Worm (Caenorhabditis elegans) whole organism, midembryonic: ENCODE results near the gene pigq-1.
A peak's percentile ranks its signal among the peaks of the same experiment; 100 is the strongest.
"Not testable (repeated sequence)": the region's sequence is repeated elsewhere in the genome, so short reads cannot be mapped to it uniquely, and the experiment has no call there.

Experiments
- T22C8.4 ChIP-seq: fragments of 200-800 bp; sonication (Bioruptor generic); IDR thresholded peaks from 2 replicates; pipeline ENCODE4 v1.3.6; 2022; ENCODE audit warnings: missing genetic modification characterization, missing compliant biosample characterization
- cog-1 ChIP-seq: sonication (generic microtip); optimal IDR thresholded peaks from 2 replicates; lab custom pipeline; 2016; ENCODE audit warnings: missing genetic modification characterization, missing compliant biosample characterization
- flt-1 ChIP-seq: fragments of 200-800 bp; sonication (Bioruptor generic); IDR thresholded peaks from 2 replicates; pipeline ENCODE4 v1.3.6; 2022; ENCODE audit warnings: missing genetic modification characterization, missing compliant biosample characterization
- klf-2 ChIP-seq: fragments of 200-800 bp; sonication (Bioruptor generic); conservative IDR thresholded peaks from 2 replicates; pipeline ENCODE4 v1.3.6; 2022; ENCODE audit warnings: missing genetic modification reagents, missing genetic modification characterization, missing compliant biosample characterization
- med-1 ChIP-seq: sonication (generic microtip); optimal IDR thresholded peaks from 2 replicates; lab custom pipeline; 2017; ENCODE audit warnings: missing genetic modification characterization, mild to moderate bottlenecking, missing compliant biosample characterization, antibody characterized with exemption, missing genetic modification reagents; ENCODE audit not compliant: insufficient read depth
- ref-1 ChIP-seq: fragments of 200-800 bp; sonication (Bioruptor generic); conservative IDR thresholded peaks from 2 replicates; pipeline ENCODE4 v1.3.6; 2022; ENCODE audit warnings: missing genetic modification reagents, missing genetic modification characterization, missing compliant biosample characterization
- tab-1 ChIP-seq: fragments of 200-800 bp; sonication (Bioruptor generic); IDR thresholded peaks from 2 replicates; pipeline ENCODE4 v1.3.6; 2022; ENCODE audit warnings: missing genetic modification characterization, missing compliant biosample characterization
- ztf-23 ChIP-seq: fragments of 200-800 bp; sonication (Bioruptor generic); IDR thresholded peaks from 2 replicates; pipeline ENCODE4 v1.3.6; 2022; ENCODE audit warnings: missing genetic modification reagents, missing genetic modification characterization, missing compliant biosample characterization
- ztf-29 ChIP-seq: fragments of 200-800 bp; sonication (Bioruptor generic); IDR thresholded peaks from 2 replicates; pipeline ENCODE4 v1.3.6; 2022; ENCODE audit warnings: missing genetic modification reagents, missing genetic modification characterization, missing compliant biosample characterization

Gene pigq-1

ce11 chrIV:11169652-11170051 lies 22.6 kb upstream of the pigq-1 start, which contains the start of gene nhr-67:
Gene nhr-67, plus strand, starts transcription at chrIV:11169748.
- TF ChIP-seq flt-1: no peak
- no peak for TF ChIP-seq klf-2 (GFP tag; lab: Robert Waterston, UW)
- TF ChIP-seq cog-1 (tag; lab: Kevin White, UChicago): no peak
- TF ChIP-seq T22C8.4 (GFP tag; lab: Robert Waterston, UW): no peak
- no peak for TF ChIP-seq tab-1
- TF ChIP-seq ref-1 (GFP tag; lab: Robert Waterston, UW): no peak
- TF ChIP-seq ztf-23 (GFP tag; lab: Robert Waterston, UW): no peak

DNA sequence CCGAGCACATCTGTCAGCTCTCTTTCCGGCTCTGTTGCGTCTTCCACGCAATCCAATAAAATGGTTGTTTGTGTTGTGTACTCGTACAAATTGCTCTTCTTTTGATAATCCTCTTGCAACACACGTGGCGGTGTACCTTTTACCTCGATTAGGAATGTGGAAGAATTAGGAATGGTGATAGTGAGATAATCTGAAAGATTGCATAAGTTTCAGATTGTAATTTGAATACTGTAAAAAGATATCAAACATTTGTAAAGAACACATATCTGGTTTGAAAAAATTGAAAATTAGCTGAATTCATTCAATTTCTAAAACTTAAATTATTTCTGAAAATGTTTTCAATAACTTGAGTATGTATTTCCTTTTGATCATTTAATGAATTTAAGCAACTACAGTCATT lies 17.8 kb upstream of the pigq-1 start, which contains the start of gene C08F8.6:
TSS of gene C08F8.6 (minus strand) at position 101 of the 400 bp plus-strand sequence.
- TF ChIP-seq med-1 (GFP tag; lab: Kevin White, UChicago) (no peak), ref-1 (GFP tag; lab: Robert Waterston, UW) (no peak), tab-1 (no peak), ztf-29 (GFP tag; lab: Robert Waterston, UW) (no peak), cog-1 (tag; lab: Kevin White, UChicago) (no peak), T22C8.4 (GFP tag; lab: Robert Waterston, UW) (no peak), flt-1 (no peak)

DNA sequence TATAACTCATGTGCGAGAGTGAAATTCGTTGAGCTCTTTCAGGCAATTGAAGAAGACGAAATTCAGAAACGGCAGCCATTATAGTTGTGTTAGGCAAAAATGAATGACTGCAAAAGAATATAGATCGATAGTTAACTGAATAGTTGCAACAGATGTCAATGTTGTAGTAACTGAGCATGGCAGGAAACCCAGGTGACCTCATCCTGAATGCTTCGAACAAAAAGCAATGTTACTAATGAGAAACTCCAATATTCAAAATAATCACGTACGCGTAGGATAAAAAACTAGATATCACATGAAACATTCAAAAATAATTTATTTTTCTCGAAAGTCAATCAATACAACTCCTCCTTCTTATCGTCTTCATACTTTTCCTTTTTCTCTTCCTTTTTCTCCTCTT lies 15.4 kb upstream of the pigq-1 start, which contains the start of gene fbxb-9:
TSS of gene fbxb-9 (minus strand) at position 101 of the 400 bp plus-strand sequence.
- no peak for TF ChIP-seq cog-1 (tag; lab: Kevin White, UChicago)
- no peak for TF ChIP-seq ref-1 (GFP tag; lab: Robert Waterston, UW)
- no peak for TF ChIP-seq tab-1
- TF ChIP-seq T22C8.4 (GFP tag; lab: Robert Waterston, UW): no peak
- TF ChIP-seq ztf-23 (GFP tag; lab: Robert Waterston, UW): no peak
- TF ChIP-seq flt-1: no peak
- no peak for TF ChIP-seq med-1 (GFP tag; lab: Kevin White, UChicago)
- no peak for TF ChIP-seq ztf-29 (GFP tag; lab: Robert Waterston, UW)
- no peak for TF ChIP-seq klf-2 (GFP tag; lab: Robert Waterston, UW)

DNA sequence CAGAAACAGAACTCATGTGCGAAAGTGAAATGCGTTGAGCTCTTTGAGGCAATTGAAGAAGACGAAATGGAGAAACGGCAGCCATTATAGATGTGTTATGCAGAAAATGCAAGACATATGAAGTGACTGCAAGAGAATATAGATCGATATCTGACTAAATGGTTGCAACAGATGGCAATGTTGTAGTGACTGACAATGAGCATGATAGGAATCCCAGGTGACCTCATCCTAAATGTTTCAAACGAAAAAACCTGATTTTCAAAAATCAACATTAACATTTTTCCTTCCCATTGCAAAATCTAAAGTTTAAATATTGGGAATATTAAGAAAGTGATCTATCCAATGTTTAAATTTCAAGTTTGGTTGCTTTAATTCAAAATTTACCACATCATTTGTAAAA lies 13.7 kb upstream of the pigq-1 start, which contains the start of gene C08F8.15:
TSS of gene C08F8.15 (minus strand) at position 101 of the 400 bp plus-strand sequence.
- TF ChIP-seq klf-2 (GFP tag; lab: Robert Waterston, UW) (no peak), T22C8.4 (GFP tag; lab: Robert Waterston, UW) (no peak), ztf-29 (GFP tag; lab: Robert Waterston, UW) (no peak), cog-1 (tag; lab: Kevin White, UChicago) (no peak), med-1 (GFP tag; lab: Kevin White, UChicago) (no peak), ztf-23 (GFP tag; lab: Robert Waterston, UW) (no peak), flt-1 (no peak), ref-1 (GFP tag; lab: Robert Waterston, UW) (no peak), tab-1 (no peak)

DNA sequence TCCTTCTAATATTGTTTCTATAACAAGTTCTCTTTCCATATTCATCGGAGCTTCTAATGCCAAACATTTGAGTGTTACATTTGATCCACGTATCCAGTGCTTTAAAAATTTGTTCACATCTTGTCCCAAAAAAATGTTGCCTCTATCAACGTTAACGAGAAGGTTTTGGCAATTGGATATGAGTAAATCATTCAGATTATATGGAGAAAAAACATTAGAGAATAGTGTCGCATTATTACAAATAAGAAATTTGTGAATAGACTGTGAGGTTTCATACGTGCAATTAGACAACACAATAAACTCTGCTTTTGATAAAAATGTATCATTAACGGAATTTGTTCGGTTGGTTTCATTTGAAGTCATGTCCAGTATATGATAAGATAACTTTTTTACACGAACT lies 12.8 kb upstream of the pigq-1 start, which contains the start of gene mboa-4:
TSS of gene mboa-4 (minus strand) at position 101 of the 400 bp plus-strand sequence.
- TF ChIP-seq flt-1 (no peak), med-1 (GFP tag; lab: Kevin White, UChicago) (no peak), tab-1 (no peak), ztf-23 (GFP tag; lab: Robert Waterston, UW) (no peak), ref-1 (GFP tag; lab: Robert Waterston, UW) (no peak), T22C8.4 (GFP tag; lab: Robert Waterston, UW) (no peak), klf-2 (GFP tag; lab: Robert Waterston, UW) (no peak), cog-1 (tag; lab: Kevin White, UChicago) (no peak), ztf-29 (GFP tag; lab: Robert Waterston, UW) (no peak)

DNA sequence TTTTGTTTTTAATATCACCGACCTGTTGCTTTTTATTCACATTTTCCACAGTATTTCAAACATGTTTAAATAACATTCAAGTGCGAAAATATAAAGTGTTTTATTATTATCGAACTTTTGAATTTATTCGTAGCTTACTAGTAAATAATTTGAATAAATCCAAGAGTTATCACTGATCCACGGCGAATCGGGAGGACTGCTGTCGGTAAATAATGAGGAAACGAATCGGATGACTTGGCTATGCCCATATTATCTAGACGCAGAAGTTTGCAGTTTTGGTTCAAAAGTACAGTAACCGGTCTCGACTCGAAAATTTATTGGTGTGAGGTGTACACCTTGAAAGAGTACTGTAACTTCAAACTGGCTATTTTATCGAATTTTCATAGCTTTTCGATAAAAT lies 9.5 kb upstream of the pigq-1 start:
- TF ChIP-seq klf-2 (GFP tag; lab: Robert Waterston, UW): no peak

ce11 chrIV:11154425-11155114 lies 7.5 kb upstream of the pigq-1 start, which contains the start of gene C08F8.3:
Gene C08F8.3, plus strand, starts transcription at chrIV:11155044.
- not testable (repeated sequence) for TF ChIP-seq T22C8.4 (GFP tag; lab: Robert Waterston, UW); med-1 (GFP tag; lab: Kevin White, UChicago); ztf-29 (GFP tag; lab: Robert Waterston, UW)

DNA sequence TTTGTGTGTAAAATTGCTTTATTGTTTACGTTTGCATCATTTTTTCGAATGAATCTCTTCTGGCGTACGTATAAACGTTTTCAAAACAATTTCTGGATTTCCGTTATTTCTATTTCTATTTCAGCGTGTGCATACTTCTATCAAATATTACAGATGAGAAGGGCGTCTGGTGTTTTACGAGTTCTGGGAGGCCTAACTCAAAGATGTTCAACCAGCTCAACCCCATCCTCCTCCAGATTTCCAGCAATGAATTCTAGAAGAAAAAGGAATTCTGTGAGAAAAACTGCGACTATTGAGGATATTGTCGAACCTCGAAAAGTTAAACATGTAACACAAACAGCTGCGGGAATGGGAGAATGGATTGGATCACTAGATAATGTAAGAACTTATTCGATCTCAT lies 3.8 kb upstream of the pigq-1 start, which contains the start of gene C08F8.2:
TSS of gene C08F8.2 (plus strand) at position 154 of the 400 bp plus-strand sequence.
- TF ChIP-seq T22C8.4 (GFP tag; lab: Robert Waterston, UW) (no peak), med-1 (GFP tag; lab: Kevin White, UChicago) (no peak), cog-1 (tag; lab: Kevin White, UChicago) (no peak), flt-1 (no peak), klf-2 (GFP tag; lab: Robert Waterston, UW) (no peak), ztf-23 (GFP tag; lab: Robert Waterston, UW) (no peak), ref-1 (GFP tag; lab: Robert Waterston, UW) (no peak), tab-1 (no peak), ztf-29 (GFP tag; lab: Robert Waterston, UW) (no peak)

DNA sequence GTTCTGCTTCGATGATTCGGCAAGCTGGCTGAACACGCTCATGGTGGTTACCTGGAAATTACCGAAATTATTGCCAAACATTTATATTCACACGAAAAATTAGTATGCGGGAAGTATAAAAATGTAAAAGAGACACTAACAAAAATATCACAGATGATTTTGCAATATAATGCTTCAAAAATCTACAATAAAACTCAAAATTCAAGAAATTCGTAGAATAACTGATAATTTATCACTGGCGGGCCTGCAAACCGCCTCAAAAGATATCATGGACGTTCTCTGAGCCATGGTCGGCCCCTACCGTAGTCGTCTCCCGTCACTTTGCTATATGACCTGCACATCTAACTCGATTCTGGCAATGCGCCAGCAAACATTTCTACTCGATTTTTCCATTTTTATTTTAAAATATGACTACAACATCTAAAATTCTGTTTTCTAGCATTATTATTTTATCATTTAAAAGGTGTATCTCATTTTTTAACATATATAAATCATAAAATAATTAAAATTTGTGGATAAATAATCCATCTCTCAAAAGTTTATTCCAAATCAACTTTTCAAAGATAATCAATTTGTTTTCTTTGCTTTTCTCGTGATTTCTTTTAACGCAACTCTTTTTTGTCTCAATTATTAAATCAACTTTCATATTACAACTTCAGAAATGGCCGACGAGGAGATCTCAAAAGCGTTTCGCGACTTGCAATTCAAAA lies 2.6 kb upstream of the pigq-1 start, which contains the start of the genes F01G4.6 and pfd-1:
TSS of gene F01G4.6 (minus strand) at position 51 of the 710 bp plus-strand sequence.
TSS of gene pfd-1 (plus strand) at position 660 of the 710 bp plus-strand sequence.
- no peak for TF ChIP-seq cog-1 (tag; lab: Kevin White, UChicago)
- no peak for TF ChIP-seq tab-1
- TF ChIP-seq flt-1: 0 out of 2 replicates have a peak, but pooled peaks have one; percentile 39
- TF ChIP-seq T22C8.4 (GFP tag; lab: Robert Waterston, UW): no peak
- peak; percentile 68 for TF ChIP-seq ztf-23 (GFP tag; lab: Robert Waterston, UW)
- TF ChIP-seq med-1 (GFP tag; lab: Kevin White, UChicago): no peak
- TF ChIP-seq klf-2 (GFP tag; lab: Robert Waterston, UW): no peak
- no peak for TF ChIP-seq ztf-29 (GFP tag; lab: Robert Waterston, UW)
